Worm (Caenorhabditis elegans): ENCODE data around the gene famh-161.

The famh-161 gene

ce11 chrV:20545742-20546141 lies 11.8 kb upstream of the famh-161 start:
- TF ChIP-seq fos-1 (tag; optimal IDR thresholded peaks at IDR 0.05) = peak; percentile 10
- no peak for TF ChIP-seq nhr-25 (tag; optimal IDR thresholded peaks at IDR 0.05)

DNA sequence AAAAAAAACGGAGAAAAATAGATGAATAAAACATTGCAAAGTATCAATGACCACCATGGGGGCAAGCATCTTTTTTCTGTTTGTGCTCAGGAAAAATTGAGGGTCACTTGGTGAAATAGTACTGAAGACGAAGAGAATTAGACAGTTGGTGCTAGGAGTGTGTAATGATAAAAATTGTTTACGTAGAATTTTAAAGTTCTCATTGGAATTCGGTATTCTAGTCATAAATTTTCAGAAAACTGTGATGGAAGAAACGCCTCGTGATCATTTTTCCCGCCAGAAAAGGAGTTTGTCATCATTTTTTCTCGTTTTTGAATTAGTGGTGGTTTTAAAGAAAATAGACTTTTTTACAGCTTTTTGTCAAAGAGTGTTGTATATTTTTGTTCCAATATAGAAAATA lies 10.6 kb upstream of the famh-161 start:
- no peak for TF ChIP-seq ZK546.5 (tag; optimal IDR thresholded peaks at IDR 0.05)
- TF ChIP-seq sma-3 (GFP tag; optimal IDR thresholded peaks at IDR 0.05) = no peak
- TF ChIP-seq Y55F3AM.14 (GFP tag; optimal IDR thresholded peaks at IDR 0.05) = no peak
- no peak for TF ChIP-seq sma-9 (GFP tag; optimal IDR thresholded peaks at IDR 0.05)
- TF ChIP-seq sma-9 (tag; optimal IDR thresholded peaks at IDR 0.05) = no peak
- TF ChIP-seq nhr-129 (tag; optimal IDR thresholded peaks at IDR 0.05) = no peak
- peak; percentile 79 for TF ChIP-seq skn-1 (tag; optimal IDR thresholded peaks at IDR 0.05)
- TF ChIP-seq gmeb-1 (tag; optimal IDR thresholded peaks at IDR 0.05) = peak; percentile 19
- no peak for TF ChIP-seq mbf-1 (tag; optimal IDR thresholded peaks at IDR 0.05)
- no peak for TF ChIP-seq ztf-4 (tag; optimal IDR thresholded peaks at IDR 0.05)
- TF ChIP-seq ama-1 (optimal IDR thresholded peaks at IDR 0.05) = no peak

- TF ChIP-seq fos-1 (tag; optimal IDR thresholded peaks at IDR 0.05) (no peak), nhr-21 (tag; optimal IDR thresholded peaks at IDR 0.05) (no peak), crh-2 (tag; optimal IDR thresholded peaks at IDR 0.05) (no peak), nhr-6 (tag; optimal IDR thresholded peaks at IDR 0.05) (no peak), lin-13 (GFP tag; optimal IDR thresholded peaks at IDR 0.05) (no peak), nhr-12 (tag; optimal IDR thresholded peaks at IDR 0.05) (no peak), ama-1 (optimal IDR thresholded peaks at IDR 0.05) (no peak), lin-11 (tag; optimal IDR thresholded peaks at IDR 0.05) (no peak), C34F6.9 (tag; optimal IDR thresholded peaks at IDR 0.05) (no peak), dmd-4 (tag; optimal IDR thresholded peaks at IDR 0.05) (no peak), zag-1 (tag; optimal IDR thresholded peaks at IDR 0.05) (no peak), skn-1 (tag; optimal IDR thresholded peaks at IDR 0.05) (no peak), nhr-10 (tag; optimal IDR thresholded peaks at IDR 0.05) (no peak), unc-62 (GFP tag; optimal IDR thresholded peaks at IDR 0.05) (no peak), ceh-16 (tag; optimal IDR thresholded peaks at IDR 0.05) (no peak), unc-55 (GFP tag; optimal IDR thresholded peaks at IDR 0.05) (no peak), nhr-23 (tag; optimal IDR thresholded peaks at IDR 0.05) (no peak), ZK546.5 (tag; optimal IDR thresholded peaks at IDR 0.05) (no peak)
Observed at ce11 chrV:20544092-20544491, 10.1 kb upstream of the famh-161 start, which contains the start of gene slc-36.3. Gene slc-36.3, minus strand, starts transcription at chrV:20544192.

DNA sequence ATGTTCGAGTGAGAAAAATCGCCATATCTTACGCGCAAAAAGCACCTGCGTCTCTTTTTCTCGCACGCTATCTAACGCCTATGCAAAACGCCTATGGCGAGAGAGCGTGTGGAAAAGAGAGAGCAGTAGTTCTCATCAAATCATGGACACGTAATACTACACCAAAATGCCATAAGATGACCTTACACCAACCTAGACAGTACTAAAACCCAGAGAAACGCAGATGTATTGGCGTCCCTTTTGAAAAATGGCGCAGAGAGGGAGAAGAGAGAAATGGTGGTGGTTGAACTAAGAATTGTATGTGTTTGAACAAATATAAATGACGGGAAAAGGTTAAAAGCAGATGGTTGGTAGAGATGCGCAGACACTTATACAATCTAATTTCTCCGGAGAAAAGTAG lies 5.1 kb upstream of the famh-161 start, which contains the start of gene Y38H6C.16:
Gene Y38H6C.16, minus strand, starts transcription at position 293 of the 400 bp plus-strand sequence.
- TF ChIP-seq C34F6.9 (tag; optimal IDR thresholded peaks at IDR 0.05) (no peak), nhr-6 (tag; optimal IDR thresholded peaks at IDR 0.05) (no peak), ztf-11 (tag; optimal IDR thresholded peaks at IDR 0.05) (no peak), ama-1 (optimal IDR thresholded peaks at IDR 0.05) (no peak), sma-9 (GFP tag; optimal IDR thresholded peaks at IDR 0.05) (no peak), sma-9 (tag; optimal IDR thresholded peaks at IDR 0.05) (no peak), blmp-1 (tag; optimal IDR thresholded peaks at IDR 0.05; ENCODE audit: insufficient read depth) (no peak), mbf-1 (tag; optimal IDR thresholded peaks at IDR 0.05) (no peak), egl-27 (tag; optimal IDR thresholded peaks at IDR 0.05) (no peak), crh-2 (tag; optimal IDR thresholded peaks at IDR 0.05) (no peak), alr-1 (tag; optimal IDR thresholded peaks at IDR 0.05) (no peak), ztf-4 (tag; optimal IDR thresholded peaks at IDR 0.05) (no peak)

- TF ChIP-seq nhr-11 (tag; optimal IDR thresholded peaks at IDR 0.05) (no peak), elt-1 (tag; optimal IDR thresholded peaks at IDR 0.05) (no peak), sma-3 (GFP tag; optimal IDR thresholded peaks at IDR 0.05) (no peak), dmd-4 (tag; optimal IDR thresholded peaks at IDR 0.05) (no peak), mdl-1 (tag; optimal IDR thresholded peaks at IDR 0.05) (no peak), lin-11 (tag; optimal IDR thresholded peaks at IDR 0.05) (no peak), aly-2 (tag; optimal IDR thresholded peaks at IDR 0.05) (no peak), alr-1 (tag; optimal IDR thresholded peaks at IDR 0.05) (no peak), ztf-4 (tag; optimal IDR thresholded peaks at IDR 0.05) (no peak), blmp-1 (tag; optimal IDR thresholded peaks at IDR 0.05; ENCODE audit: insufficient read depth) (no peak), sem-4 (tag; optimal IDR thresholded peaks at IDR 0.05) (no peak), Y55F3AM.14 (GFP tag; optimal IDR thresholded peaks at IDR 0.05) (no peak), mbf-1 (tag; optimal IDR thresholded peaks at IDR 0.05) (no peak), skn-1 (tag; optimal IDR thresholded peaks at IDR 0.05) (no peak), ztf-1 (GFP tag; conservative IDR thresholded peaks at IDR 0.05) (no peak), nhr-77 (tag; optimal IDR thresholded peaks at IDR 0.05) (no peak)
Observed at ce11 chrV:20536208-20536607, 2.2 kb upstream of the famh-161 start, which contains the start of gene Y38H6C.15. Gene Y38H6C.15, minus strand, starts transcription at chrV:20536308.

Measured in whole organism, L2 larva.